Worm (Caenorhabditis elegans): Measurements from ENCODE around the gene Y43F8B.29.
A peak's percentile ranks its signal among the peaks of the same experiment; 100 is the strongest.

DNA sequence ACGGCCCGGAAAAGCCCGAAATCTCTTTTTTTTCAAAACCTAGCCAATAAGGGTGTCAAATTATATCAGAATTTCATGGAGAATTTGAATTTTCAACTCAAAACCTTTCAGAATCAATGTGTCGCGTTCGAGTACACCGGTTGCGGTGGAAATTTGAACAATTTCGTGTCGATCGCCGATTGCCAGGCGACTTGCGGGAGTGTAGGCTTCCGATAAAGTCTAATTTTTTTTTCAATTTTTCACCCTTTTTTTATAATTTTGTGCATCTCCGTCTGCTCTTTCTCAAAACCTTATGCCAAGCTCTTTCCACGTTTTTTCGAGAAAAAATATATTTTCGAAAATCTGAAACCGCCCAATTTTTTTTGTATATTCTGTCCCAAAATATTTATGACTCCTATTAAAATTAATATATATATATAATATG is 28.1 kb downstream of the Y43F8B.29 start:
- TF ChIP-seq lin-11 (tag; optimal IDR thresholded peaks at IDR 0.05) (no peak), elt-3 (tag; optimal IDR thresholded peaks at IDR 0.05) (no peak), nhr-10 (tag; optimal IDR thresholded peaks at IDR 0.05) (no peak), mdl-1 (tag; optimal IDR thresholded peaks at IDR 0.05) (no peak), lsy-2 (tag; optimal IDR thresholded peaks at IDR 0.05) (peak in 1 of 2 experiments; percentile 52), C34F6.9 (tag; optimal IDR thresholded peaks at IDR 0.05) (no peak), R02D3.7 (tag; optimal IDR thresholded peaks at IDR 0.05) (no peak), zag-1 (tag; optimal IDR thresholded peaks at IDR 0.05) (no peak), ceh-82 (tag; optimal IDR thresholded peaks at IDR 0.05) (no peak)

Measured in whole organism, L2 larva.